Fruit fly (Drosophila melanogaster): ENCODE results near the gene CG11841.

The CG11841 gene

DNA sequence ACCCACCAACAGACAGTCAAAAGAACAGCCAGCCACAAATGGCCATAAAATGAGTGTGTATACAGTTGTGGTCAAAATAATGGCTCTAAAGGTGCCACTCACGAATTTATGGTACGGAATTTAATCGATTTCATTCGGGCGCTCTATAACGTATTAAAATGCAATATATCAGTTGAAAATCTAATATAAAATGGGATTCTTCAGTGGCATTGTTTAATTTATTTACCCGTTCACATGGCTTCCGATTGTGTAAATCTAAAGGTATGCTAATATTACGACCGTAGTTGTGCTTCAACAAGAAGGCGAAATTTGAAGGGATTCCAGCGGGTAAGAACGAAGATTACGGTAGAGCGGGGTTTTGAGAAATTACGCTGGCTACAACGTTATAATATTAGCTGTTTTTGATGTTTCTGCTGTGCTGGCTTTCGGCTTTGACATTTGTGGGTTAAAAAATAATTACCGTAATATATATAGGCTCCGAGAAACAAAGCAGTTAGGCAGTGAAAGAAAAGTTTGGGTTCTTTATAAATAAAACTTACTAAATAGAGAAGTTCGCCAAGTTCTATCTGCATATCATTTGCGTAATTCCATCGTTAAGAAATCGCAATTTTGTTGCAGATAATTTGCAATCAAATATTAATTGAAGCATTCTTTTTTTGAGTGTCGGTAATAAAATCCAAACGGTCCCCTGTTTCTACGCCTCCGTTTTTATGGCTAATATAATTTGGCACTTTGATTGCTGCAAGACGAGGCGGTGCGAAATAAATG, 25.0 kb downstream of the CG11841 start (continued):
- TF ChIP-seq hth (optimal IDR thresholded peaks at IDR 0.05) (no peak), bigmax (GFP tag; optimal IDR thresholded peaks at IDR 0.05) (no peak), zen (tag; optimal IDR thresholded peaks at IDR 0.05) (no peak), unpg (GFP tag; optimal IDR thresholded peaks at IDR 0.05) (peak; percentile 13), sens-2 (GFP tag; IDR thresholded peaks at IDR 0.05) (no peak), aop (GFP tag; IDR thresholded peaks at IDR 0.05) (no peak), CG1792 (GFP tag; optimal IDR thresholded peaks at IDR 0.05) (no peak), lilli (GFP tag; optimal IDR thresholded peaks at IDR 0.05) (peak; percentile 9), CG11695 (GFP tag; IDR thresholded peaks at IDR 0.05) (peak; percentile 51; the same call in 1 of the 3 replicates), CG6791 (GFP tag; IDR thresholded peaks at IDR 0.05; ENCODE audit: partially characterized antibody) (no peak), CG33557 (GFP tag; optimal IDR thresholded peaks at IDR 0.05) (no peak), CG10366 (GFP tag; IDR thresholded peaks at IDR 0.05) (peak; percentile 40; the same call in 1 of the 2 replicates), CG17829 (tag; optimal IDR thresholded peaks at IDR 0.05) (no peak), CG14441 (GFP tag; IDR thresholded peaks at IDR 0.05) (no peak), org-1 (GFP tag; optimal IDR thresholded peaks at IDR 0.05) (peak; percentile 1), CG10274 (GFP tag; optimal IDR thresholded peaks at IDR 0.05) (no peak), CG12104 (GFP tag; optimal IDR thresholded peaks at IDR 0.05) (no peak), Sox100B (GFP tag; optimal IDR thresholded peaks at IDR 0.05) (no peak), CG1233 (GFP tag; optimal IDR thresholded peaks at IDR 0.05) (no peak), Atf-2 (GFP tag; optimal IDR thresholded peaks at IDR 0.05) (no peak), cas (GFP tag; IDR thresholded peaks at IDR 0.05) (no peak), Dek (tag; optimal IDR thresholded peaks at IDR 0.05) (no peak), CG2116 (GFP tag; optimal IDR thresholded peaks at IDR 0.05) (no peak), Hey (tag; optimal IDR thresholded peaks at IDR 0.05) (no peak), dan (GFP tag; IDR thresholded peaks at IDR 0.05) (no peak), CG6272 (GFP tag; IDR thresholded peaks at IDR 0.05) (no peak), CG12219 (GFP tag; optimal IDR thresholded peaks at IDR 0.05) (no peak), prd (optimal IDR thresholded peaks at IDR 0.05) (no peak), prd (GFP tag; IDR thresholded peaks at IDR 0.05) (0 out of 3 replicates have a peak, but pooled peaks have one; percentile 23), NK7.1 (GFP tag; optimal IDR thresholded peaks at IDR 0.05) (no peak), CG6175 (GFP tag; IDR thresholded peaks at IDR 0.05) (no peak), pum (GFP tag; optimal IDR thresholded peaks at IDR 0.05) (no peak), CG17385 (GFP tag; optimal IDR thresholded peaks at IDR 0.05) (no peak), CG10209 (GFP tag; optimal IDR thresholded peaks at IDR 0.05) (no peak), Sox102F (GFP tag; optimal IDR thresholded peaks at IDR 0.05) (peak; percentile 34), sr (GFP tag; IDR thresholded peaks at IDR 0.05) (no peak), Fer1 (GFP tag; optimal IDR thresholded peaks at IDR 0.05) (peak; percentile 46), CG2875 (GFP tag; optimal IDR thresholded peaks at IDR 0.05) (no peak), E2f1 (GFP tag; IDR thresholded peaks at IDR 0.05) (no peak), CG11085 (GFP tag; IDR thresholded peaks at IDR 0.05) (no peak), CG10543 (GFP tag; optimal IDR thresholded peaks at IDR 0.05) (no peak), CG12299 (tag; optimal IDR thresholded peaks at IDR 0.05) (no peak), CG15479 (GFP tag; optimal IDR thresholded peaks at IDR 0.05) (no peak), pros (GFP tag; optimal IDR thresholded peaks at IDR 0.05) (peak; percentile 10), CG4424 (GFP tag; optimal IDR thresholded peaks at IDR 0.05) (no peak), CG2202 (tag; optimal IDR thresholded peaks at IDR 0.05) (no peak), CG10267 (tag; optimal IDR thresholded peaks at IDR 0.05) (peak; percentile 14), CG11504 (tag; optimal IDR thresholded peaks at IDR 0.05) (peak; percentile 24), dimm (GFP tag; IDR thresholded peaks at IDR 0.05) (no peak), Aef1 (GFP tag; IDR thresholded peaks at IDR 0.05) (no peak), CG9609 (GFP tag; optimal IDR thresholded peaks at IDR 0.05) (no peak)
